Worm (Caenorhabditis elegans) whole organism, late embryonic: ENCODE data around the gene Y43C5A.3.

Source experiments
- ceh-30 ChIP-seq: fragments of 150-350 bp; optimal IDR thresholded peaks from 2 replicates; lab custom pipeline; 2014; ENCODE audit warnings: missing biosample characterization, missing genetic modification characterization
- ceh-31 ChIP-seq: sonication (generic microtip); optimal IDR thresholded peaks from 2 replicates; lab custom pipeline; 2016; ENCODE audit warnings: missing genetic modification characterization, missing compliant biosample characterization
- elt-2 ChIP-seq: sonication (generic microtip); optimal IDR thresholded peaks from 2 replicates; lab custom pipeline; 2016; ENCODE audit warnings: missing genetic modification reagents, missing genetic modification characterization, missing compliant biosample characterization

- TF ChIP-seq ceh-30 (tag; lab: Kevin White, UChicago) (no peak), ceh-31 (tag; lab: Kevin White, UChicago) (no peak), elt-2 (tag; lab: Kevin White, UChicago) (no peak)
Observed at ce11 chrIV:10235279-10235829, 38.5 kb upstream of the Y43C5A.3 start, which contains the start of gene ech-9.
